Worm (Caenorhabditis elegans): ENCODE data around the gene F38A1.11.

Gene F38A1.11

ce11 chrIV:1246762-1247436 is at the start of gene F38A1.11, which contains the start of gene clec-165:
Gene F38A1.11, plus strand, starts transcription at chrIV:1247386.
Gene clec-165, minus strand, starts transcription at chrIV:1246886.
- no peak for TF ChIP-seq ama-1 (optimal IDR thresholded peaks at IDR 0.05)
- no peak for TF ChIP-seq pes-1 (GFP tag; IDR thresholded peaks at IDR 0.05)
- no peak for TF ChIP-seq sea-1 (GFP tag; conservative IDR thresholded peaks at IDR 0.05)
- no peak for TF ChIP-seq hmg-4 (GFP tag; optimal IDR thresholded peaks at IDR 0.05)
- TF ChIP-seq hnd-1 (tag; optimal IDR thresholded peaks at IDR 0.05) = no peak
- no peak for TF ChIP-seq hmbx-1 (tag; optimal IDR thresholded peaks at IDR 0.05)
- TF ChIP-seq scrt-1 (GFP tag; IDR thresholded peaks at IDR 0.05) = no peak
- no peak for TF ChIP-seq B0310.2 (tag; optimal IDR thresholded peaks at IDR 0.05)
- no peak for TF ChIP-seq ceh-13 (GFP tag; optimal IDR thresholded peaks at IDR 0.05)
- no peak for TF ChIP-seq aly-1 (tag; optimal IDR thresholded peaks at IDR 0.05)
- TF ChIP-seq tbx-37 (GFP tag; conservative IDR thresholded peaks at IDR 0.05) = no peak
- TF ChIP-seq ceh-36 (tag; optimal IDR thresholded peaks at IDR 0.05) = no peak
- no peak for TF ChIP-seq tra-4 (tag; optimal IDR thresholded peaks at IDR 0.05)
- TF ChIP-seq tbx-11 (GFP tag; IDR thresholded peaks at IDR 0.05) = no peak
- TF ChIP-seq ets-7 (tag; optimal IDR thresholded peaks at IDR 0.05) = no peak
- TF ChIP-seq F13C5.2 (tag; optimal IDR thresholded peaks at IDR 0.05) = no peak
- no peak for TF ChIP-seq flt-1 (GFP tag; IDR thresholded peaks at IDR 0.05)

DNA sequence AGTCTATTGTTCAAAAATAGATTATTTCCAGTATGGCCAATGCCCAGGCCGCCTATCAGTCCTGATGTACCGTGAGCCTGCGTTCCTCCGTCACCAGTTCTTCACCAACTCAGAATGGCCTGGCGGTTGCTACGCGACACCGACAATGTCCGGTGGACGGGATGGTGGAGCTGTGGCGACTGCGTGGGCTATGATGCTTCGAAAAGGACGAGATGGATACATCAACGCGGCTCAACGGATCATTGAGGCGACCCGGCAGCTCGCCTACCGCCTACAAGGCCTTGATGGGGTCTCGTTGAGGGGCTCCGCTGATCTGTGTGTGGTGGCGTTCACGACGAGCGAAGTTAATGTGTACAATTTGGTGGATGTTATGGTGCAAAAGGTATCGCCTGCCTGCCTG is 47.7 kb upstream of the F38A1.11 start:
- TF ChIP-seq tra-4 (tag; optimal IDR thresholded peaks at IDR 0.05) = no peak
- TF ChIP-seq ceh-13 (GFP tag; optimal IDR thresholded peaks at IDR 0.05) = no peak

DNA sequence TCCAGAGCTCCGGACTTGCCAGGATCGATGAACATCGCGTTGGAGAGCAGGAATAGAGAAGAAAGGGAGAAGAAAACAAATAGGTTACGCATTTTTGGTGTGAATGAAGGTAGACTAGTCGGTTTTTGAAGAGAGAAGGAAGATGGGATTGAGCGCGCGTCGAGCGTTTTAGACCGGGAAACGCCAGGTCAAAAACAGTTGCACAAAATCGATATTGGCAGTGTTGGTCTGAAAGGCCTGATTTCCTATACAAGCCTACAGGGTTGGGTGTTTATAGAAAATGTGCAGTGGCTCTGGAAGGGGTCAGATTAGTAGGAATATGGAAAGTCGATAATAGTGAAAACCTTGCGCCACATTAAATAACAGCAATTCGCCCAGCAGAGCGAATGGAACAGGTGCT is 42.3 kb upstream of the F38A1.11 start, which contains the start of gene dsl-2:
dsl-2 (minus strand) TSS at position 101 of the 400 bp plus-strand sequence.
- TF ChIP-seq pes-1 (GFP tag; IDR thresholded peaks at IDR 0.05) (no peak), sea-1 (GFP tag; conservative IDR thresholded peaks at IDR 0.05) (no peak), B0310.2 (tag; optimal IDR thresholded peaks at IDR 0.05) (no peak), ets-7 (tag; optimal IDR thresholded peaks at IDR 0.05) (no peak), flt-1 (GFP tag; IDR thresholded peaks at IDR 0.05) (no peak), hmg-4 (GFP tag; optimal IDR thresholded peaks at IDR 0.05) (no peak), tbx-11 (GFP tag; IDR thresholded peaks at IDR 0.05) (no peak), F13C5.2 (tag; optimal IDR thresholded peaks at IDR 0.05) (no peak), aly-1 (tag; optimal IDR thresholded peaks at IDR 0.05) (no peak)

DNA sequence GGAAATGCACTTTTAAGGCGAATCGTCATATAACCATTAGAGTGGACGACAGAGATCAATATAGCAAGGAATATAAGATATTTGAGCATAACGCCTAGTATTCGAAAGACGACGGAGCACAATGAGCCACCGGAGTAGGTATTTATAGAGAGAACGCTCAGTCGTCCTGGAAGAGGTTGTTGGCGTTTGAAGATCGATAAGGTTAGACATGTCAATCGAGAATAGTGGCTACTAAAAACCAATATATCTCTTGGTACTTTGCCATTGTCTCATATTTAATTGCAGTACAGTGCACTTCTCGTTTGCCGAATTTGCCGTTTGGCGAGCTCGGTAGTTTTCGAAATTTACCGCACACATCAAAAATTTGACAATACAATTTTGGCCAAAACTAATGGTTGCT is 39.2 kb upstream of the F38A1.11 start, which contains the start of gene dsl-1:
dsl-1 (minus strand) TSS at position 101 of the 400 bp plus-strand sequence.
- TF ChIP-seq scrt-1 (GFP tag; IDR thresholded peaks at IDR 0.05) (no peak), pes-1 (GFP tag; IDR thresholded peaks at IDR 0.05) (no peak)

- TF ChIP-seq tra-4 (tag; optimal IDR thresholded peaks at IDR 0.05) (no peak), tbx-11 (GFP tag; IDR thresholded peaks at IDR 0.05) (no peak), pes-1 (GFP tag; IDR thresholded peaks at IDR 0.05) (no peak), ceh-13 (GFP tag; optimal IDR thresholded peaks at IDR 0.05) (no peak), ceh-36 (tag; optimal IDR thresholded peaks at IDR 0.05) (no peak), B0310.2 (tag; optimal IDR thresholded peaks at IDR 0.05) (no peak), aly-1 (tag; optimal IDR thresholded peaks at IDR 0.05) (no peak)
These were observed 37.9 kb upstream of the F38A1.11 start for ce11 chrIV:1209320-1209719.

DNA sequence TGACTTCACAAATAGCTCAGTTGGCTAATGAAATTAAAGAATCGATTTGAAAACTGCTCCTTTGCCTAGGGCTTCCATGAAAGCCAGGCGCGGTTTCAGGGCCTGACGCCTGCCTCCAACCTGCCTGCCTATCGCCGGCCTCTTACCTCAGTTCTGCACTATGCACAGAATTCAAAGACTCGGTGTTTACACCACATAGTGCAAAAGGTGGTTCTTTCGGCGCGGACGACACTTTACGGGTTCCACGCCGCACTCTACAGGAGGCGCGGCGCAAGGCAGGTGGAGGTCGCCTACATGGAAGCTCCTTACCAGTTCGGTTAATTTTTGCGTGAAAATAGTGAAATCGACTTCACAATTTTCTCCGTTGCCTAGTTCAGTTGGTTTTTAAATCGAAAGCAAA is 37.4 kb upstream of the F38A1.11 start:
- TF ChIP-seq hmbx-1 (tag; optimal IDR thresholded peaks at IDR 0.05) = no peak
- TF ChIP-seq hmg-4 (GFP tag; optimal IDR thresholded peaks at IDR 0.05) = no peak
- no peak for TF ChIP-seq ama-1 (optimal IDR thresholded peaks at IDR 0.05)
- no peak for TF ChIP-seq tra-4 (tag; optimal IDR thresholded peaks at IDR 0.05)

- TF ChIP-seq ama-1 (optimal IDR thresholded peaks at IDR 0.05) = no peak
- TF ChIP-seq hmbx-1 (tag; optimal IDR thresholded peaks at IDR 0.05) = no peak
- no peak for TF ChIP-seq aly-1 (tag; optimal IDR thresholded peaks at IDR 0.05)
- TF ChIP-seq ets-7 (tag; optimal IDR thresholded peaks at IDR 0.05) = no peak
- TF ChIP-seq sea-1 (GFP tag; conservative IDR thresholded peaks at IDR 0.05) = no peak
- no peak for TF ChIP-seq ceh-13 (GFP tag; optimal IDR thresholded peaks at IDR 0.05)
- TF ChIP-seq pes-1 (GFP tag; IDR thresholded peaks at IDR 0.05) = no peak
- TF ChIP-seq tra-4 (tag; optimal IDR thresholded peaks at IDR 0.05) = no peak
- no peak for TF ChIP-seq B0310.2 (tag; optimal IDR thresholded peaks at IDR 0.05)
- TF ChIP-seq hmg-4 (GFP tag; optimal IDR thresholded peaks at IDR 0.05) = no peak
- TF ChIP-seq scrt-1 (GFP tag; IDR thresholded peaks at IDR 0.05) = no peak
- no peak for TF ChIP-seq F13C5.2 (tag; optimal IDR thresholded peaks at IDR 0.05)
- TF ChIP-seq tbx-37 (GFP tag; conservative IDR thresholded peaks at IDR 0.05) = no peak
- TF ChIP-seq hnd-1 (tag; optimal IDR thresholded peaks at IDR 0.05) = no peak
- no peak for TF ChIP-seq tbx-11 (GFP tag; IDR thresholded peaks at IDR 0.05)
- TF ChIP-seq ceh-36 (tag; optimal IDR thresholded peaks at IDR 0.05) = no peak
- no peak for TF ChIP-seq flt-1 (GFP tag; IDR thresholded peaks at IDR 0.05)
These were observed 35.3 kb upstream of the F38A1.11 start for ce11 chrIV:1211902-1212301.

DNA sequence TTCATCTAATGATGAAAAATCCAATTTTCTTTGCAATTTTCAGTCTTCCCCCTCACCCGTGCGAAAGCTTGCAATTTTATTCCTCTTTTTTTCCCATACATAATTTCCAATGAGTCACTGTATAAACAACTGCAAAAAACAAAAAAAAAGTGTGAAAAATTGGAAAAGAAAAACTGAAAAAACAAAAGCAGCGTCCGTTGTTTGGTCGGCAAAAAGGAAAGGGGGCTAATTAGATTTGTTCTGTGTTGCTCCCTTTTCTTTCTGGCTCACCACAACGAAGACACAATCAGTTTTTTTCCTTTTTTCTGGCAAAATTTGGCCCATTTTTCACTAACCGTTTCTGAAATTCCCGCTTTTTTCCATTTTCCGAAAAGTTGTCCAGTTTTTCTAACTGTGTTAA is 34.8 kb upstream of the F38A1.11 start:
- no peak for TF ChIP-seq F13C5.2 (tag; optimal IDR thresholded peaks at IDR 0.05)
- no peak for TF ChIP-seq hmbx-1 (tag; optimal IDR thresholded peaks at IDR 0.05)
- no peak for TF ChIP-seq B0310.2 (tag; optimal IDR thresholded peaks at IDR 0.05)
- no peak for TF ChIP-seq sea-1 (GFP tag; conservative IDR thresholded peaks at IDR 0.05)
- TF ChIP-seq ets-7 (tag; optimal IDR thresholded peaks at IDR 0.05) = no peak
- no peak for TF ChIP-seq hmg-4 (GFP tag; optimal IDR thresholded peaks at IDR 0.05)
- no peak for TF ChIP-seq pes-1 (GFP tag; IDR thresholded peaks at IDR 0.05)
- TF ChIP-seq hnd-1 (tag; optimal IDR thresholded peaks at IDR 0.05) = no peak
- TF ChIP-seq flt-1 (GFP tag; IDR thresholded peaks at IDR 0.05) = no peak
- no peak for TF ChIP-seq aly-1 (tag; optimal IDR thresholded peaks at IDR 0.05)
- TF ChIP-seq tbx-11 (GFP tag; IDR thresholded peaks at IDR 0.05) = no peak
- TF ChIP-seq tra-4 (tag; optimal IDR thresholded peaks at IDR 0.05) = no peak
- no peak for TF ChIP-seq scrt-1 (GFP tag; IDR thresholded peaks at IDR 0.05)
- no peak for TF ChIP-seq ceh-36 (tag; optimal IDR thresholded peaks at IDR 0.05)
- TF ChIP-seq tbx-37 (GFP tag; conservative IDR thresholded peaks at IDR 0.05) = no peak
- TF ChIP-seq ama-1 (optimal IDR thresholded peaks at IDR 0.05) = no peak
- no peak for TF ChIP-seq ceh-13 (GFP tag; optimal IDR thresholded peaks at IDR 0.05)

Data from whole organism, early embryonic.